Worm (Caenorhabditis elegans): ENCODE measurements around the gene W08F4.3.

W08F4.3 gene

ce11 chrII:578803-579202, 1.6 kb upstream of the W08F4.3 start:
- TF ChIP-seq snpc-4 (tag; optimal IDR thresholded peaks at IDR 0.05) = no peak
- no peak for TF ChIP-seq ceh-9 (tag; optimal IDR thresholded peaks at IDR 0.05)
- no peak for TF ChIP-seq tbx-2 (tag; optimal IDR thresholded peaks at IDR 0.05)
- TF ChIP-seq ceh-28 (tag; optimal IDR thresholded peaks at IDR 0.05) = no peak
- TF ChIP-seq aly-2 (tag; optimal IDR thresholded peaks at IDR 0.05) = no peak
- no peak for TF ChIP-seq lsy-12 (tag; optimal IDR thresholded peaks at IDR 0.05)
- TF ChIP-seq sea-2 (GFP tag; optimal IDR thresholded peaks at IDR 0.05) = no peak
- no peak for TF ChIP-seq nhr-11 (tag; optimal IDR thresholded peaks at IDR 0.05)

- TF ChIP-seq eor-1 (tag; optimal IDR thresholded peaks at IDR 0.05) = no peak
- TF ChIP-seq mdl-1 (tag; optimal IDR thresholded peaks at IDR 0.05) = no peak
- no peak for TF ChIP-seq nhr-67 (tag; optimal IDR thresholded peaks at IDR 0.05)
- TF ChIP-seq R02D3.7 (tag; optimal IDR thresholded peaks at IDR 0.05) = no peak
- no peak for TF ChIP-seq snpc-4 (tag; optimal IDR thresholded peaks at IDR 0.05)
These were observed 1.6 kb downstream of the W08F4.3 start for ce11 chrII:581983-582382.

- TF ChIP-seq skn-1 (tag; optimal IDR thresholded peaks at IDR 0.05) (no peak), ZK546.5 (tag; optimal IDR thresholded peaks at IDR 0.05) (no peak), nhr-77 (tag; optimal IDR thresholded peaks at IDR 0.05) (no peak), lsy-12 (tag; optimal IDR thresholded peaks at IDR 0.05) (no peak), nhr-12 (tag; optimal IDR thresholded peaks at IDR 0.05) (no peak), R02D3.7 (tag; optimal IDR thresholded peaks at IDR 0.05) (no peak), nhr-76 (tag; optimal IDR thresholded peaks at IDR 0.05) (no peak), hmg-11 (tag; optimal IDR thresholded peaks at IDR 0.05) (no peak), nhr-237 (tag; optimal IDR thresholded peaks at IDR 0.05) (no peak), pha-4 (tag; optimal IDR thresholded peaks at IDR 0.05) (no peak), ztf-11 (tag; optimal IDR thresholded peaks at IDR 0.05) (no peak), snpc-4 (tag; optimal IDR thresholded peaks at IDR 0.05) (no peak), ceh-28 (tag; optimal IDR thresholded peaks at IDR 0.05) (no peak), ceh-9 (tag; optimal IDR thresholded peaks at IDR 0.05) (no peak), lin-15B (tag; optimal IDR thresholded peaks at IDR 0.05) (no peak), unc-39 (tag; optimal IDR thresholded peaks at IDR 0.05) (no peak), jun-1 (tag; optimal IDR thresholded peaks at IDR 0.05) (no peak), nfya-1 (tag; optimal IDR thresholded peaks at IDR 0.05; ENCODE audit: insufficient read depth) (no peak), eor-1 (tag; optimal IDR thresholded peaks at IDR 0.05) (no peak), elt-2 (tag; optimal IDR thresholded peaks at IDR 0.05) (no peak)
These were observed 2.2 kb downstream of the W08F4.3 start, which contains the start of gene fbxb-14 for ce11 chrII:582649-583048. TSS of gene fbxb-14 (minus strand) at chrII:582749.

ce11 chrII:584321-584848, 4.0 kb downstream of the W08F4.3 start, which contains the start of the genes W08F4.12 and W08F4.13:
TSS of gene W08F4.12 (minus strand) at chrII:584421.
TSS of gene W08F4.13 (plus strand) at chrII:584798.
- TF ChIP-seq nhr-237 (tag; optimal IDR thresholded peaks at IDR 0.05) = no peak
- TF ChIP-seq ztf-4 (tag; optimal IDR thresholded peaks at IDR 0.05) = no peak
- no peak for TF ChIP-seq lin-15B (tag; optimal IDR thresholded peaks at IDR 0.05)
- no peak for TF ChIP-seq nhr-76 (tag; optimal IDR thresholded peaks at IDR 0.05)
- TF ChIP-seq sea-2 (GFP tag; optimal IDR thresholded peaks at IDR 0.05) = no peak

ce11 chrII:587533-587932, 7.1 kb downstream of the W08F4.3 start, which contains the start of gene fbxb-34:
TSS of gene fbxb-34 (plus strand) at chrII:587833.
- no peak for TF ChIP-seq lin-15B (tag; optimal IDR thresholded peaks at IDR 0.05)
- TF ChIP-seq hmg-11 (tag; optimal IDR thresholded peaks at IDR 0.05) = no peak
- no peak for TF ChIP-seq tbx-2 (tag; optimal IDR thresholded peaks at IDR 0.05)
- no peak for TF ChIP-seq nhr-77 (tag; optimal IDR thresholded peaks at IDR 0.05)
- no peak for TF ChIP-seq ceh-9 (tag; optimal IDR thresholded peaks at IDR 0.05)
- TF ChIP-seq fkh-10 (GFP tag; optimal IDR thresholded peaks at IDR 0.05) = no peak
- TF ChIP-seq elt-1 (tag; optimal IDR thresholded peaks at IDR 0.05) = no peak
- TF ChIP-seq snpc-4 (tag; optimal IDR thresholded peaks at IDR 0.05) = no peak
- no peak for TF ChIP-seq sea-2 (GFP tag; optimal IDR thresholded peaks at IDR 0.05)
- no peak for TF ChIP-seq nhr-23 (tag; optimal IDR thresholded peaks at IDR 0.05)
- TF ChIP-seq fos-1 (tag; optimal IDR thresholded peaks at IDR 0.05) = no peak
- TF ChIP-seq fkh-2 (tag; optimal IDR thresholded peaks at IDR 0.05) = no peak
- no peak for TF ChIP-seq lin-39 (tag; optimal IDR thresholded peaks at IDR 0.05)
- no peak for TF ChIP-seq zag-1 (tag; optimal IDR thresholded peaks at IDR 0.05)
- TF ChIP-seq egl-5 (tag; optimal IDR thresholded peaks at IDR 0.05) = no peak
- TF ChIP-seq ztf-4 (tag; optimal IDR thresholded peaks at IDR 0.05) = no peak
- no peak for TF ChIP-seq nfya-1 (tag; optimal IDR thresholded peaks at IDR 0.05; ENCODE audit: insufficient read depth)
- TF ChIP-seq nhr-25 (tag; optimal IDR thresholded peaks at IDR 0.05) = no peak

Data from whole organism, L3 larva.